Fruit fly (Drosophila melanogaster): Measurements from ENCODE around the gene CG4872.
A peak's percentile ranks its signal among the peaks of the same experiment; 100 is the strongest.

CG4872 gene

dm6 chrX:16930465-16931286 lies 49.5 kb downstream of the CG4872 start (continued):
- TF ChIP-seq CG2199 (GFP tag; IDR thresholded peaks at IDR 0.05) (peak; percentile 69; the same call in 2 of the 3 replicates), lab (GFP tag; optimal IDR thresholded peaks at IDR 0.05) (peak; percentile 75), ato (GFP tag; IDR thresholded peaks at IDR 0.05; ENCODE audit: partially characterized antibody) (no peak), CG17612 (GFP tag; IDR thresholded peaks at IDR 0.05) (no peak), run (tag; optimal IDR thresholded peaks at IDR 0.05) (peak; percentile 30), jing (GFP tag; optimal IDR thresholded peaks at IDR 0.05) (no peak), sob (GFP tag; IDR thresholded peaks at IDR 0.05) (no peak; the same call in none of the 2 replicates), CG16779 (GFP tag; IDR thresholded peaks at IDR 0.05) (no peak), CoRest (tag; optimal IDR thresholded peaks at IDR 0.05) (peak; percentile 48), yki (optimal IDR thresholded peaks at IDR 0.05) (no peak), Sox102F (GFP tag; optimal IDR thresholded peaks at IDR 0.05) (peak; percentile 69), CG11560 (tag; IDR thresholded peaks at IDR 0.05) (0 out of 3 replicates have a peak, but pooled peaks have one; percentile 19), CG14441 (GFP tag; IDR thresholded peaks at IDR 0.05) (peak; percentile 72), CG4617 (GFP tag; optimal IDR thresholded peaks at IDR 0.05; ENCODE audit: borderline replicate concordance) (no peak), CG2202 (tag; optimal IDR thresholded peaks at IDR 0.05) (peak; percentile 3), ara (GFP tag; IDR thresholded peaks at IDR 0.05) (peak; percentile 57; the same call in 1 of the 2 replicates), CG34224 (GFP tag; IDR thresholded peaks at IDR 0.05; ENCODE audit: partially characterized antibody) (no peak), MTF-1 (GFP tag; optimal IDR thresholded peaks at IDR 0.05; ENCODE audit: borderline replicate concordance) (peak; percentile 29), hkb (optimal IDR thresholded peaks at IDR 0.05) (no peak), hkb (GFP tag; IDR thresholded peaks at IDR 0.05) (peak; percentile 79), Atf-2 (GFP tag; optimal IDR thresholded peaks at IDR 0.05) (no peak), CG13424 (tag; optimal IDR thresholded peaks at IDR 0.05) (peak; percentile 76), CG6689 (GFP tag; IDR thresholded peaks at IDR 0.05) (peak; percentile 63), tio (GFP tag; optimal IDR thresholded peaks at IDR 0.05) (no peak), org-1 (GFP tag; optimal IDR thresholded peaks at IDR 0.05) (peak; percentile 19), Eip74EF (GFP tag; optimal IDR thresholded peaks at IDR 0.05) (peak in 1 of 2 experiments; percentile 48), cwo (GFP tag; optimal IDR thresholded peaks at IDR 0.05) (peak; percentile 99), Doc2 (GFP tag; IDR thresholded peaks at IDR 0.05) (no peak), corto (GFP tag; optimal IDR thresholded peaks at IDR 0.05) (no peak), Ravus (GFP tag; IDR thresholded peaks at IDR 0.05) (no peak; the same call in 1 of the 2 replicates), Hmx (GFP tag; optimal IDR thresholded peaks at IDR 0.05) (no peak), GATAe (GFP tag; conservative IDR thresholded peaks at IDR 0.05) (no peak), oc (tag; optimal IDR thresholded peaks at IDR 0.05) (peak; percentile 73), pb (GFP tag; optimal IDR thresholded peaks at IDR 0.05) (no peak), pum (GFP tag; optimal IDR thresholded peaks at IDR 0.05) (peak; percentile 2), wdn (GFP tag; IDR thresholded peaks at IDR 0.05) (peak; percentile 49; the same call in 1 of the 2 replicates), CG10654 (GFP tag; optimal IDR thresholded peaks at IDR 0.05) (no peak), Hr39 (optimal IDR thresholded peaks at IDR 0.05) (no peak), Doc3 (GFP tag; IDR thresholded peaks at IDR 0.05; ENCODE audit: partially characterized antibody) (no peak), zf30C (GFP tag; optimal IDR thresholded peaks at IDR 0.05) (peak; percentile 53), gcm (GFP tag; optimal IDR thresholded peaks at IDR 0.05) (peak; percentile 34), pan (optimal IDR thresholded peaks at IDR 0.05) (no peak), pan (GFP tag; optimal IDR thresholded peaks at IDR 0.05 in 1 of 2, IDR thresholded peaks at IDR 0.05 in 1 of 2) (peak in 1 of 2 experiments; percentile 72), CG8281 (tag; optimal IDR thresholded peaks at IDR 0.05) (peak; percentile 24), CG7556 (GFP tag; optimal IDR thresholded peaks at IDR 0.05) (peak; percentile 72), Antp (GFP tag; optimal IDR thresholded peaks at IDR 0.05) (no peak)
